Worm (Caenorhabditis elegans) whole organism, L1 larva: ENCODE measurements around the gene acdh-7.
A peak's percentile ranks its signal among the peaks of the same experiment; 100 is the strongest.

ENCODE experiments used
- aha-1 ChIP-seq: fragments of 150-350 bp; optimal IDR thresholded peaks from 2 replicates; lab custom pipeline; 2014; ENCODE audit warnings: missing biosample characterization, missing genetic modification characterization
- ama-1 ChIP-seq: fragments of 150-350 bp; optimal IDR thresholded peaks from 2 replicates; lab custom pipeline; 2014
- blmp-1 ChIP-seq: fragments of 150-350 bp; optimal IDR thresholded peaks from 2 replicates; lab custom pipeline; 2014; ENCODE audit warnings: missing biosample characterization, missing genetic modification characterization
- ceh-82 ChIP-seq, 3 experiments: fragments of 150-350 bp in 1 of 3; sonication (generic microtip) in 2 of 3; optimal IDR thresholded peaks; 2 replicates each; lab custom pipeline; 2014 to 2017; ENCODE audit warnings: missing biosample characterization in 3 of 3, missing genetic modification characterization in 3 of 3
- ceh-88 ChIP-seq: fragments of 200-800 bp; sonication (Bioruptor generic); IDR thresholded peaks from 2 replicates; pipeline ENCODE4 v1.3.6; 2022; ENCODE audit warnings: missing genetic modification characterization, missing compliant biosample characterization
- ces-1 ChIP-seq: fragments of 150-350 bp; optimal IDR thresholded peaks from 2 replicates; lab custom pipeline; 2014; ENCODE audit warnings: missing biosample characterization, missing genetic modification reagents, missing genetic modification characterization
- dsc-1 ChIP-seq: sonication (generic microtip); optimal IDR thresholded peaks from 2 replicates; lab custom pipeline; 2016; ENCODE audit warnings: mild to moderate bottlenecking, missing genetic modification characterization, missing compliant biosample characterization
- efl-3 ChIP-seq: fragments of 200-800 bp; sonication (Bioruptor generic); optimal IDR thresholded peaks from 2 replicates; lab custom pipeline; 2018; ENCODE audit warnings: mild to moderate bottlenecking, missing genetic modification characterization, missing compliant biosample characterization
- egl-27 ChIP-seq, 2 experiments: fragments of 150-350 bp in 1 of 2; sonication (generic microtip); optimal IDR thresholded peaks; 3 replicates each; lab custom pipeline; 2017 to 2018; ENCODE audit warnings: missing biosample characterization in 2 of 2, missing genetic modification characterization in 2 of 2, missing genetic modification reagents in 2 of 2
- elt-2 ChIP-seq: sonication (generic microtip); optimal IDR thresholded peaks from 2 replicates; lab custom pipeline; 2016; ENCODE audit warnings: missing genetic modification characterization, mild to moderate bottlenecking, inconsistent platforms, missing compliant biosample characterization, missing genetic modification reagents
- elt-3 ChIP-seq, 6 experiments: fragments of 150-350 bp in 1 of 6; sonication (generic microtip); optimal IDR thresholded peaks; 2 replicates each; lab custom pipeline; 2017 to 2018; ENCODE audit warnings: missing biosample characterization in 6 of 6, missing genetic modification characterization in 6 of 6, inconsistent platforms in 1 of 6
- fkh-10 ChIP-seq: sonication (generic microtip); optimal IDR thresholded peaks from 2 replicates; lab custom pipeline; 2017; ENCODE audit warnings: missing biosample characterization, missing genetic modification reagents, missing genetic modification characterization
- fkh-8 ChIP-seq: sonication (generic microtip); optimal IDR thresholded peaks from 2 replicates; lab custom pipeline; 2016; ENCODE audit warnings: mild to moderate bottlenecking, missing genetic modification characterization, missing compliant biosample characterization
- hpl-2 ChIP-seq: fragments of 150-350 bp; optimal IDR thresholded peaks from 2 replicates; lab custom pipeline; 2014; ENCODE audit warnings: missing biosample characterization, missing genetic modification reagents, missing genetic modification characterization
- isw-1 ChIP-seq: fragments of 200-800 bp; sonication (Bioruptor generic); IDR thresholded peaks from 2 replicates; pipeline ENCODE4 v1.3.6; 2022; ENCODE audit warnings: missing genetic modification characterization, missing compliant biosample characterization
- jun-1 ChIP-seq: fragments of 150-350 bp; optimal IDR thresholded peaks from 2 replicates; lab custom pipeline; 2014; ENCODE audit warnings: missing biosample characterization, missing genetic modification reagents, missing genetic modification characterization
- lin-14 ChIP-seq: fragments of 200-800 bp; sonication (Bioruptor generic); optimal IDR thresholded peaks from 2 replicates; lab custom pipeline; 2018; ENCODE audit warnings: mild to moderate bottlenecking, missing genetic modification characterization, moderate library complexity, missing compliant biosample characterization
- lsy-2 ChIP-seq, 2 experiments: fragments of 150-350 bp; optimal IDR thresholded peaks; 2 replicates each; lab custom pipeline; 2014; ENCODE audit warnings: missing biosample characterization in 2 of 2, missing genetic modification characterization in 2 of 2
- mdl-1 ChIP-seq, 2 experiments: fragments of 150-350 bp; optimal IDR thresholded peaks; 2 replicates each; lab custom pipeline; 2014 to 2017; ENCODE audit warnings: missing biosample characterization in 2 of 2, missing genetic modification characterization in 2 of 2, inconsistent platforms in 1 of 2
- mef-2 ChIP-seq: fragments of 150-350 bp; optimal IDR thresholded peaks from 2 replicates; lab custom pipeline; 2014; ENCODE audit warnings: missing biosample characterization, missing genetic modification characterization
- nhr-12 ChIP-seq: sonication (generic microtip); optimal IDR thresholded peaks from 2 replicates; lab custom pipeline; 2017; ENCODE audit warnings: missing biosample characterization, missing genetic modification characterization
- nhr-20 ChIP-seq: sonication (generic microtip); optimal IDR thresholded peaks from 2 replicates; lab custom pipeline; 2016; ENCODE audit warnings: mild to moderate bottlenecking, missing genetic modification characterization, missing compliant biosample characterization
- nhr-237 ChIP-seq: fragments of 150-350 bp; optimal IDR thresholded peaks from 2 replicates; lab custom pipeline; 2014; ENCODE audit warnings: missing biosample characterization, missing genetic modification characterization
- nhr-71 ChIP-seq: sonication (generic microtip); optimal IDR thresholded peaks from 2 replicates; lab custom pipeline; 2016; ENCODE audit warnings: mild to moderate bottlenecking, missing genetic modification characterization, moderate library complexity, missing compliant biosample characterization
- nhr-77 ChIP-seq: fragments of 150-350 bp; optimal IDR thresholded peaks from 2 replicates; lab custom pipeline; 2014; ENCODE audit warnings: missing biosample characterization, missing genetic modification characterization
- nhr-84 ChIP-seq: sonication (generic microtip); optimal IDR thresholded peaks from 2 replicates; lab custom pipeline; 2017; ENCODE audit warnings: missing biosample characterization, missing genetic modification characterization
- nhr-85 ChIP-seq: sonication (generic microtip); peaks from one replicate; lab custom pipeline; 2016; ENCODE audit warnings: missing genetic modification characterization, inconsistent platforms, missing compliant biosample characterization
- nhr-90 ChIP-seq: sonication (generic microtip); optimal IDR thresholded peaks from 2 replicates; lab custom pipeline; 2016; ENCODE audit warnings: mild to moderate bottlenecking, missing genetic modification characterization, missing compliant biosample characterization; ENCODE audit not compliant: poor library complexity
- pax-3 ChIP-seq: fragments of 200-800 bp; sonication (Bioruptor generic); optimal IDR thresholded peaks from 2 replicates; lab custom pipeline; 2018; ENCODE audit warnings: mild to moderate bottlenecking, missing genetic modification characterization, moderate library complexity, missing compliant biosample characterization
- pqm-1 ChIP-seq: sonication (generic microtip); optimal IDR thresholded peaks from 3 replicates; lab custom pipeline; 2017; ENCODE audit warnings: missing biosample characterization, missing genetic modification characterization
- rnt-1 ChIP-seq: sonication (generic microtip); optimal IDR thresholded peaks from 2 replicates; lab custom pipeline; 2016; ENCODE audit warnings: mild to moderate bottlenecking, missing genetic modification characterization, moderate library complexity, missing compliant biosample characterization
- skn-1 ChIP-seq: fragments of 150-350 bp; optimal IDR thresholded peaks from 2 replicates; lab custom pipeline; 2014; ENCODE audit warnings: missing biosample characterization, missing genetic modification characterization
- sup-37 ChIP-seq: fragments of 200-800 bp; sonication (Bioruptor generic); optimal IDR thresholded peaks from 2 replicates; lab custom pipeline; 2018; ENCODE audit warnings: mild to moderate bottlenecking, missing genetic modification characterization, missing compliant biosample characterization
- unc-30 ChIP-seq: sonication (generic microtip); optimal IDR thresholded peaks from 2 replicates; lab custom pipeline; 2017; ENCODE audit warnings: missing biosample characterization, missing genetic modification characterization
- unc-98 ChIP-seq: fragments of 200-800 bp; sonication (Bioruptor generic); IDR thresholded peaks from 2 replicates; pipeline ENCODE4 v1.3.6; 2022; ENCODE audit warnings: missing genetic modification characterization, missing compliant biosample characterization
- vab-15 ChIP-seq: sonication (generic microtip); optimal IDR thresholded peaks from 2 replicates; lab custom pipeline; 2017; ENCODE audit warnings: missing genotype, mild to moderate bottlenecking, missing genetic modification characterization, missing compliant biosample characterization
- xbp-1 ChIP-seq: sonication (generic microtip); optimal IDR thresholded peaks from 2 replicates; lab custom pipeline; 2016; ENCODE audit warnings: missing genetic modification characterization, missing compliant biosample characterization

Gene acdh-7

ce11 chrX:17217050-17217813 is at the start of gene acdh-7:
TSS of gene acdh-7 (minus strand) at chrX:17217105.
- TF ChIP-seq lin-14 (GFP tag; lab: Kevin White, UChicago) (peak; percentile 26), nhr-71 (peak; percentile 21), hpl-2 (GFP tag; lab: Kevin White, UChicago) (no peak), ama-1 (lab: Kevin White, UChicago) (no peak), ces-1 (GFP tag; lab: Kevin White, UChicago) (no peak), rnt-1 (tag; lab: Kevin White, UChicago) (peak; percentile 42), jun-1 (tag; lab: Kevin White, UChicago) (no peak), unc-98 (GFP tag; lab: Robert Waterston, UW) (no peak), blmp-1 (tag; lab: Kevin White, UChicago) (peak; percentile 66), vab-15 (tag; lab: Kevin White, UChicago) (no peak), unc-30 (no peak), pax-3 (tag; lab: Kevin White, UChicago) (no peak), nhr-20 (tag; lab: Kevin White, UChicago) (peak; percentile 12), skn-1 (tag; lab: Kevin White, UChicago) (no peak), aha-1 (tag; lab: Kevin White, UChicago) (no peak), ceh-82 (tag; optimal IDR thresholded peaks at IDR 0.05; lab: Kevin White, UChicago) (no peak), nhr-84 (tag; lab: Kevin White, UChicago) (no peak), fkh-10 (GFP tag; lab: Kevin White, UChicago) (no peak), nhr-77 (tag; lab: Kevin White, UChicago) (no peak), mdl-1 (tag; optimal IDR thresholded peaks at IDR 0.05; lab: Kevin White, UChicago) (no peak), elt-2 (tag; lab: Kevin White, UChicago) (peak; percentile 24), nhr-237 (tag; lab: Kevin White, UChicago) (no peak), fkh-8 (tag; lab: Kevin White, UChicago) (no peak), elt-3 (tag; optimal IDR thresholded peaks at IDR 0.05; lab: Kevin White, UChicago) (peak in 2 of 6 experiments; percentile 3 to 69), mef-2 (no peak), nhr-85 (tag; lab: Kevin White, UChicago) (no peak)
- TF ChIP-seq, all 84 proteins: peak for 7

ce11 chrX:17256769-17257168 is 39.9 kb upstream of the acdh-7 start, which contains the start of gene Y40C7B.4:
TSS of gene Y40C7B.4 (minus strand) at chrX:17256787.
- TF ChIP-seq pqm-1 (tag; lab: Kevin White, UChicago) (peak; percentile 61), egl-27 (tag; optimal IDR thresholded peaks at IDR 0.05; lab: Kevin White, UChicago) (no peak), elt-2 (tag; lab: Kevin White, UChicago) (peak; percentile 94), aha-1 (tag; lab: Kevin White, UChicago) (no peak), isw-1 (GFP tag; lab: Robert Waterston, UW) (no peak), lsy-2 (tag; optimal IDR thresholded peaks at IDR 0.05; lab: Kevin White, UChicago) (no peak), ceh-82 (tag; optimal IDR thresholded peaks at IDR 0.05; lab: Kevin White, UChicago) (no peak), nhr-84 (tag; lab: Kevin White, UChicago) (no peak), ceh-88 (no peak)
- TF ChIP-seq, all 84 proteins: peak for 2

ce11 chrX:17255750-17256149 is 38.8 kb upstream of the acdh-7 start:
- TF ChIP-seq elt-2 (tag; lab: Kevin White, UChicago) (peak; percentile 66), nhr-90 (tag; lab: Kevin White, UChicago) (peak; percentile 6)

ce11 chrX:17247260-17247659 is 30.4 kb upstream of the acdh-7 start:
- TF ChIP-seq rnt-1 (tag; lab: Kevin White, UChicago): no peak
- no peak for TF ChIP-seq nhr-12
- no peak for TF ChIP-seq sup-37 (GFP tag; lab: Kevin White, UChicago)
- TF ChIP-seq xbp-1 (tag; lab: Kevin White, UChicago): no peak
- no peak for TF ChIP-seq efl-3
- TF ChIP-seq elt-2 (tag; lab: Kevin White, UChicago): peak; percentile 4
- no peak for TF ChIP-seq dsc-1 (tag; lab: Kevin White, UChicago)
